Worm (Caenorhabditis elegans) whole organism, L2 larva: ENCODE results near the gene ZK546.2.
A peak's percentile ranks its signal among the peaks of the same experiment; 100 is the strongest.
"Not testable (repeated sequence)": the region's sequence is repeated elsewhere in the genome, so short reads cannot be mapped to it uniquely, and the experiment has no call there.

Experiments
- C34F6.9 ChIP-seq: fragments of 150-350 bp; optimal IDR thresholded peaks from 2 replicates; lab custom pipeline; 2014; ENCODE audit warnings: missing biosample characterization, missing genetic modification characterization
- F13H6.1 ChIP-seq: sonication (generic microtip); optimal IDR thresholded peaks from 2 replicates; lab custom pipeline; 2016; ENCODE audit warnings: missing genetic modification characterization, missing compliant biosample characterization
- Y55F3AM.14 ChIP-seq: fragments of 200-800 bp; sonication (Bioruptor generic); optimal IDR thresholded peaks from 2 replicates; lab custom pipeline; 2018; ENCODE audit warnings: mild to moderate bottlenecking, missing genetic modification characterization, missing compliant biosample characterization
- ZK546.5 ChIP-seq: sonication (generic microtip); optimal IDR thresholded peaks from 2 replicates; lab custom pipeline; 2017; ENCODE audit warnings: missing biosample characterization, missing genetic modification characterization
- aly-2 ChIP-seq: fragments of 150-350 bp; optimal IDR thresholded peaks from 2 replicates; lab custom pipeline; 2014; ENCODE audit warnings: missing biosample characterization, missing genetic modification characterization
- blmp-1 ChIP-seq: sonication (generic microtip); optimal IDR thresholded peaks from 2 replicates; lab custom pipeline; 2017; ENCODE audit warnings: missing genetic modification characterization, mild to moderate bottlenecking, missing compliant biosample characterization, antibody characterized with exemption, moderate library complexity; ENCODE audit not compliant: insufficient read depth
- crh-2 ChIP-seq: sonication (generic microtip); optimal IDR thresholded peaks from 2 replicates; lab custom pipeline; 2017; ENCODE audit warnings: missing biosample characterization, missing genetic modification characterization
- egl-27 ChIP-seq: sonication (generic microtip); optimal IDR thresholded peaks from 3 replicates; lab custom pipeline; 2017; ENCODE audit warnings: missing biosample characterization, missing genetic modification reagents, missing genetic modification characterization
- elt-3 ChIP-seq: sonication (generic microtip); optimal IDR thresholded peaks from 2 replicates; lab custom pipeline; 2017; ENCODE audit warnings: missing biosample characterization, missing genetic modification characterization
- fos-1 ChIP-seq: fragments of 150-350 bp; optimal IDR thresholded peaks from 2 replicates; lab custom pipeline; 2014; ENCODE audit warnings: missing biosample characterization, missing genetic modification characterization
- lin-11 ChIP-seq: fragments of 150-350 bp; sonication (generic microtip); optimal IDR thresholded peaks from 2 replicates; lab custom pipeline; 2014; ENCODE audit warnings: missing biosample characterization, missing genetic modification characterization, inconsistent platforms, mixed read lengths
- lin-13 ChIP-seq: fragments of 150-350 bp; optimal IDR thresholded peaks from 2 replicates; lab custom pipeline; 2014; ENCODE audit warnings: missing biosample characterization, missing genetic modification reagents, missing genetic modification characterization
- lin-39 ChIP-seq: fragments of 150-350 bp; optimal IDR thresholded peaks from 2 replicates; lab custom pipeline; 2014; ENCODE audit warnings: missing biosample characterization, missing genetic modification reagents, missing genetic modification characterization
- mdl-1 ChIP-seq, 2 experiments: fragments of 150-350 bp in 1 of 2; sonication (generic microtip) in 1 of 2; optimal IDR thresholded peaks; 2 replicates each; lab custom pipeline; 2017; ENCODE audit warnings: missing biosample characterization in 2 of 2, missing genetic modification characterization in 2 of 2
- nhr-11 ChIP-seq: fragments of 150-350 bp; optimal IDR thresholded peaks from 2 replicates; lab custom pipeline; 2014; ENCODE audit warnings: missing biosample characterization, missing genetic modification characterization
- nhr-21 ChIP-seq: fragments of 150-350 bp; optimal IDR thresholded peaks from 2 replicates; lab custom pipeline; 2014; ENCODE audit warnings: missing biosample characterization, missing genetic modification characterization
- nhr-23 ChIP-seq: fragments of 150-350 bp; optimal IDR thresholded peaks from 2 replicates; lab custom pipeline; 2014; ENCODE audit warnings: missing biosample characterization, missing genetic modification reagents, missing genetic modification characterization
- nhr-25 ChIP-seq: fragments of 150-350 bp; sonication (generic microtip); optimal IDR thresholded peaks from 3 replicates; lab custom pipeline; 2014; ENCODE audit warnings: missing biosample characterization, missing genetic modification characterization
- nhr-77 ChIP-seq: fragments of 150-350 bp; optimal IDR thresholded peaks from 2 replicates; lab custom pipeline; 2014; ENCODE audit warnings: missing biosample characterization, missing genetic modification characterization
- peb-1 ChIP-seq: fragments of 150-350 bp; optimal IDR thresholded peaks from 2 replicates; lab custom pipeline; 2014; ENCODE audit warnings: missing biosample characterization, missing genetic modification characterization
- sem-4 ChIP-seq: fragments of 150-350 bp; optimal IDR thresholded peaks from 2 replicates; lab custom pipeline; 2014; ENCODE audit warnings: missing biosample characterization, missing genetic modification reagents, missing genetic modification characterization
- skn-1 ChIP-seq: sonication (generic microtip); optimal IDR thresholded peaks from 2 replicates; lab custom pipeline; 2017; ENCODE audit warnings: missing biosample characterization, missing genetic modification characterization
- sma-3 ChIP-seq: sonication (generic microtip); optimal IDR thresholded peaks from 2 replicates; lab custom pipeline; 2016; ENCODE audit warnings: missing genetic modification reagents, missing genetic modification characterization, missing compliant biosample characterization
- sma-9 ChIP-seq, 2 experiments: fragments of 150-350 bp in 1 of 2; sonication (generic microtip) in 1 of 2; optimal IDR thresholded peaks; 2 replicates each; lab custom pipeline; 2014 to 2016; ENCODE audit warnings: missing genetic modification characterization in 2 of 2, mild to moderate bottlenecking in 1 of 2, missing biosample characterization in 1 of 2, missing compliant biosample characterization in 1 of 2, missing genetic modification reagents in 1 of 2, moderate library complexity in 1 of 2
- unc-55 ChIP-seq: fragments of 150-350 bp; sonication (generic microtip); optimal IDR thresholded peaks from 3 replicates; lab custom pipeline; 2014; ENCODE audit warnings: missing biosample characterization, missing genetic modification reagents, missing genetic modification characterization
- unc-62 ChIP-seq: fragments of 150-350 bp; optimal IDR thresholded peaks from 2 replicates; lab custom pipeline; 2014; ENCODE audit warnings: missing biosample characterization, missing genetic modification reagents, missing genetic modification characterization
- zag-1 ChIP-seq: fragments of 150-350 bp; optimal IDR thresholded peaks from 2 replicates; lab custom pipeline; 2014; ENCODE audit warnings: missing biosample characterization, missing genetic modification characterization
- ztf-11 ChIP-seq: sonication (generic microtip); optimal IDR thresholded peaks from 2 replicates; lab custom pipeline; 2017; ENCODE audit warnings: missing biosample characterization, missing genetic modification characterization
- ztf-4 ChIP-seq: fragments of 150-350 bp; optimal IDR thresholded peaks from 2 replicates; lab custom pipeline; 2014; ENCODE audit warnings: missing biosample characterization, missing genetic modification characterization

ZK546.2 gene

DNA sequence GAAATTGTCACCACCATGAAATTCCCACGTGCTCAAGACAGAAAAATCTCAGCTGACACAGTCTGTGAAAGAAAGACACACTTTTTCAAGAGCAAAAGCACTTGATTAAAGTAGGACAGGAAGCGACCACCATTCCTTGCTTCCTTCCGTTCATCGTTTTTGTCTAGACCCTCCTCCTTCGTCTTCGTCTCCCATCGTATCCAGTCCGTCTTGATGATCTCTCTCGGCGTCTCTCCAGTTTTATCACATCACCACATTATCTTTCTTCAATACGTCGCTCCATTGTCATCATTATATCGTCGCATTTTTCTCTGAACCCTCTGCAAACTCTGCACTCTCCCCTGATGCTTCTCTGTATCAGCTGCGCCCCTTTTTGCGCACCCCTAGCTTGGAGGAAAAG is 37.7 kb upstream of the ZK546.2 start (continued):
- peak; percentile 18 for TF ChIP-seq Y55F3AM.14 (GFP tag; lab: Kevin White, UChicago)
- no peak for TF ChIP-seq mdl-1 (tag; optimal IDR thresholded peaks at IDR 0.05; lab: Kevin White, UChicago)
- no peak for TF ChIP-seq ZK546.5 (tag; lab: Kevin White, UChicago)
- TF ChIP-seq ztf-11 (tag; lab: Kevin White, UChicago): no peak
- no peak for TF ChIP-seq lin-39
- no peak for TF ChIP-seq peb-1 (tag; lab: Kevin White, UChicago)

DNA sequence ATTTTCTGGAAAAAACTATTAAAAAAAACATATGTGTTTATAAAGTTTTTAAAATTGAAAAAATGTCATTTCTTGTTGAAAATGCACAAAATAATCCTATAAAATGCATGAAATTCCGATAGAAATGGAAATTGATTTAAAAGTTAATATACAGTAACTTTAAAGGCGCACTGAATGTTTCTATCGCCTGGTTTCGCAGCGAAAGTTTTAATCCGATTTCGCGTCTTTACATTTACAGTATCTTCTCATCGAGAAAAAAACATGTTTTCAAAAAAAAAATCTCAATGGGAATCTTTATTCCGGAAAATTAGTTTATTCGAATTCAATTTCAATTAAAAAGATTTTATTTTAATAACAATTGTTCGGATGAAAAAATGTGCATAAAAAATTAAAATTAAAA is 31.6 kb upstream of the ZK546.2 start, which contains the start of gene R05F9.11:
Gene R05F9.11 (minus strand): TSS at position 5 of the 400 bp plus-strand sequence.
- TF ChIP-seq egl-27 (tag; lab: Kevin White, UChicago): no peak
- TF ChIP-seq unc-55 (GFP tag; lab: Kevin White, UChicago): no peak
- TF ChIP-seq nhr-23 (tag; lab: Kevin White, UChicago): no peak
- TF ChIP-seq lin-13 (GFP tag; lab: Kevin White, UChicago): no peak
- no peak for TF ChIP-seq elt-3
- no peak for TF ChIP-seq crh-2 (tag; lab: Kevin White, UChicago)
- no peak for TF ChIP-seq zag-1 (tag; lab: Kevin White, UChicago)
- TF ChIP-seq sem-4 (tag; lab: Kevin White, UChicago): no peak
- no peak for TF ChIP-seq aly-2
- TF ChIP-seq nhr-11: no peak
- no peak for TF ChIP-seq fos-1 (tag; lab: Kevin White, UChicago)
- TF ChIP-seq nhr-77: no peak

ce11 chrII:4915572-4915971 is 30.3 kb upstream of the ZK546.2 start:
- TF ChIP-seq crh-2 (tag; lab: Kevin White, UChicago) (no peak), blmp-1 (no peak), unc-62 (GFP tag; lab: Kevin White, UChicago) (no peak), aly-2 (no peak), skn-1 (no peak), egl-27 (tag; lab: Kevin White, UChicago) (no peak), lin-39 (no peak), lin-11 (tag; lab: Kevin White, UChicago) (no peak), Y55F3AM.14 (GFP tag; lab: Kevin White, UChicago) (no peak), ZK546.5 (tag; lab: Kevin White, UChicago) (no peak), nhr-23 (tag; lab: Kevin White, UChicago) (no peak), sem-4 (tag; lab: Kevin White, UChicago) (no peak), C34F6.9 (tag; lab: Kevin White, UChicago) (no peak)

- not testable (repeated sequence) for TF ChIP-seq peb-1 (tag; lab: Kevin White, UChicago); F13H6.1; ztf-11 (tag; lab: Kevin White, UChicago)
Measured at ce11 chrII:4916462-4916861, 29.4 kb upstream of the ZK546.2 start, which contains the start of gene msp-31. Gene msp-31, minus strand, starts transcription at chrII:4916562.

ce11 chrII:4918501-4919021 is 27.3 kb upstream of the ZK546.2 start:
- TF ChIP-seq blmp-1: no peak
- no peak for TF ChIP-seq ztf-4 (tag; lab: Kevin White, UChicago)
- no peak for TF ChIP-seq aly-2
- peak; percentile 3 for TF ChIP-seq sma-9 (GFP tag; optimal IDR thresholded peaks at IDR 0.05; lab: Kevin White, UChicago)
- TF ChIP-seq sma-9 (tag; optimal IDR thresholded peaks at IDR 0.05; lab: Kevin White, UChicago): no peak
- peak; percentile 65 for TF ChIP-seq sma-3 (GFP tag; lab: Kevin White, UChicago)
- no peak for TF ChIP-seq nhr-21 (tag; lab: Kevin White, UChicago)
- no peak for TF ChIP-seq peb-1 (tag; lab: Kevin White, UChicago)
- TF ChIP-seq elt-3: no peak
- TF ChIP-seq nhr-11: no peak
- TF ChIP-seq C34F6.9 (tag; lab: Kevin White, UChicago): no peak
- TF ChIP-seq F13H6.1: no peak
- peak; percentile 43 for TF ChIP-seq nhr-25

ce11 chrII:4920608-4921007 is 25.2 kb upstream of the ZK546.2 start:
- TF ChIP-seq sma-3 (GFP tag; lab: Kevin White, UChicago): peak; percentile 18
- TF ChIP-seq ztf-11 (tag; lab: Kevin White, UChicago): no peak
- peak; percentile 62 for TF ChIP-seq fos-1 (tag; lab: Kevin White, UChicago)
